Worm (Caenorhabditis elegans) whole organism, midembryonic: ENCODE data around the gene srh-83.

Experiments used
- flt-1 ChIP-seq: fragments of 200-800 bp; sonication (Bioruptor generic); IDR thresholded peaks from 2 replicates; pipeline ENCODE4 v1.3.6; 2022; ENCODE audit warnings: missing genetic modification characterization, missing compliant biosample characterization
- med-1 ChIP-seq: sonication (generic microtip); optimal IDR thresholded peaks from 2 replicates; lab custom pipeline; 2017; ENCODE audit warnings: missing genetic modification characterization, mild to moderate bottlenecking, missing compliant biosample characterization, antibody characterized with exemption, missing genetic modification reagents; ENCODE audit not compliant: insufficient read depth
- ref-1 ChIP-seq: fragments of 200-800 bp; sonication (Bioruptor generic); conservative IDR thresholded peaks from 2 replicates; pipeline ENCODE4 v1.3.6; 2022; ENCODE audit warnings: missing genetic modification reagents, missing genetic modification characterization, missing compliant biosample characterization

ce11 chrV:7140368-7140767 is 23.9 kb upstream of the srh-83 start:
- no peak for TF ChIP-seq flt-1
- no peak for TF ChIP-seq ref-1
- TF ChIP-seq med-1 (GFP tag; lab: Kevin White, UChicago), result no peak
